Fruit fly (Drosophila melanogaster): ENCODE results near the gene Abcd3.

Abcd3 gene

DNA sequence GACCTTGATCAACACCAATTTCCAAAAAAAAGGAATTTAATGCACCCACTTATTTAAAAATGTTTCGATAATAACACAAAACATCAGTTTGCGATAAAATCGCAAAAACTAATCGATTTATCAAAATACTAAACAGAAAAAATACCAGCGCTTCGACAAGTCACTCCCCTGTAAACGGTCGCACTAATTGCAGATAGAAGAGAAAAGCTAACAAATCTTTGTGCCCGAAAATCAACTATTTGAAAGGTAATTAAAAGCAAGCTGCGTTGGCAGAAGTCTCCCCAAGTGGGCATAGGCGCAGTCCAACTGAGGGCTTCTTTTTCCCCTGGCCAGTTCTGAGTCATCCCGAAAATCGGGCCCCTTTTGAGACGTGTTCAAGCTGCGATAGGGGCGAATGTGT is 19.7 kb upstream of the Abcd3 start, which contains the start of gene AP-1-2beta:
Gene AP-1-2beta, plus strand, starts transcription at position 161 of the 400 bp plus-strand sequence.
- TF ChIP-seq HLHmδ (GFP tag; optimal IDR thresholded peaks at IDR 0.05) (no peak), lab (GFP tag; optimal IDR thresholded peaks at IDR 0.05) (no peak), lmd (GFP tag; IDR thresholded peaks at IDR 0.05) (no peak), disco-r (GFP tag; optimal IDR thresholded peaks at IDR 0.05) (no peak), cato (GFP tag; optimal IDR thresholded peaks at IDR 0.05; ENCODE audit: borderline replicate concordance) (no peak), da (GFP tag; optimal IDR thresholded peaks at IDR 0.05) (no peak), HmgZ (tag; optimal IDR thresholded peaks at IDR 0.05) (no peak), Sry-δ (GFP tag; optimal IDR thresholded peaks at IDR 0.05) (peak; percentile 52), CG33213 (GFP tag; optimal IDR thresholded peaks at IDR 0.05) (no peak), bbx (GFP tag; IDR thresholded peaks at IDR 0.05; ENCODE audit: partially characterized antibody) (peak; percentile 38; the same call in 1 of the 2 replicates), CG6683 (GFP tag; optimal IDR thresholded peaks at IDR 0.05) (no peak), CG10979 (tag; optimal IDR thresholded peaks at IDR 0.05) (no peak), vfl (GFP tag; optimal IDR thresholded peaks at IDR 0.05) (no peak), GATAe (GFP tag; conservative IDR thresholded peaks at IDR 0.05) (no peak), vvl (GFP tag; IDR thresholded peaks at IDR 0.05) (no peak), pita (GFP tag; optimal IDR thresholded peaks at IDR 0.05) (no peak), Antp (GFP tag; optimal IDR thresholded peaks at IDR 0.05) (no peak), Ets97D (GFP tag; optimal IDR thresholded peaks at IDR 0.05) (no peak), wdn (GFP tag; IDR thresholded peaks at IDR 0.05) (no peak), Ptx1 (GFP tag; IDR thresholded peaks at IDR 0.05) (no peak), CG18011 (GFP tag; optimal IDR thresholded peaks at IDR 0.05) (no peak), onecut (GFP tag; IDR thresholded peaks at IDR 0.05) (no peak), nmo (GFP tag; optimal IDR thresholded peaks at IDR 0.05) (peak; percentile 8), CG10321 (GFP tag; IDR thresholded peaks at IDR 0.05) (no peak), CG13287 (GFP tag; IDR thresholded peaks at IDR 0.05; ENCODE audit: partially characterized antibody) (peak; percentile 57), Vsx1 (GFP tag; optimal IDR thresholded peaks at IDR 0.05) (no peak), eyg (GFP tag; optimal IDR thresholded peaks at IDR 0.05) (no peak), D19A (tag; optimal IDR thresholded peaks at IDR 0.05) (no peak), Sry-β (GFP tag; optimal IDR thresholded peaks at IDR 0.05) (no peak), Elba2 (GFP tag; optimal IDR thresholded peaks at IDR 0.05) (no peak), CG13424 (tag; optimal IDR thresholded peaks at IDR 0.05) (no peak), D (optimal IDR thresholded peaks at IDR 0.05) (no peak), D (GFP tag; optimal IDR thresholded peaks at IDR 0.05) (no peak), tx (GFP tag; optimal IDR thresholded peaks at IDR 0.05) (no peak), Abd-B (GFP tag; optimal IDR thresholded peaks at IDR 0.05) (no peak), kay (GFP tag; optimal IDR thresholded peaks at IDR 0.05) (no peak), slp2 (GFP tag; optimal IDR thresholded peaks at IDR 0.05) (no peak), CG17328 (GFP tag; IDR thresholded peaks at IDR 0.05) (no peak), so (GFP tag; IDR thresholded peaks at IDR 0.05) (no peak), CG11093 (GFP tag; IDR thresholded peaks at IDR 0.05) (no peak), CG17802 (tag; optimal IDR thresholded peaks at IDR 0.05) (no peak), CG3281 (GFP tag; optimal IDR thresholded peaks at IDR 0.05) (no peak), sens-2 (GFP tag; IDR thresholded peaks at IDR 0.05) (no peak), CG14050 (GFP tag; IDR thresholded peaks at IDR 0.05) (no peak), CG10209 (GFP tag; optimal IDR thresholded peaks at IDR 0.05) (no peak), Myb (GFP tag; optimal IDR thresholded peaks at IDR 0.05) (peak; percentile 76), gcm2 (GFP tag; optimal IDR thresholded peaks at IDR 0.05) (no peak), CG9215 (GFP tag; IDR thresholded peaks at IDR 0.05) (no peak), oc (tag; optimal IDR thresholded peaks at IDR 0.05) (no peak), CG14014 (GFP tag; IDR thresholded peaks at IDR 0.05) (no peak), Rfx (GFP tag; IDR thresholded peaks at IDR 0.05) (no peak), CG8944 (GFP tag; optimal IDR thresholded peaks at IDR 0.05) (no peak), CG12659 (GFP tag; optimal IDR thresholded peaks at IDR 0.05) (peak; percentile 21)
